Fruit fly (Drosophila melanogaster): ENCODE data around the gene CG42367.
A peak's percentile ranks its signal among the peaks of the same experiment; 100 is the strongest.

dm6 chr2L:9963603-9964042 is 33.2 kb downstream of the CG42367 start, which contains the start of gene CG5850:
- TF ChIP-seq pan (optimal IDR thresholded peaks at IDR 0.05): no peak
- TF ChIP-seq CG9705 (GFP tag; optimal IDR thresholded peaks at IDR 0.05): no peak
- no peak for TF ChIP-seq CrebA (GFP tag; optimal IDR thresholded peaks at IDR 0.05; ENCODE audit: borderline replicate concordance)
- TF ChIP-seq Mio (GFP tag; optimal IDR thresholded peaks at IDR 0.05): no peak
- TF ChIP-seq HLH106 (tag; optimal IDR thresholded peaks at IDR 0.05): peak; percentile 24
- TF ChIP-seq sv (GFP tag; optimal IDR thresholded peaks at IDR 0.05): no peak
- TF ChIP-seq psq (GFP tag; optimal IDR thresholded peaks at IDR 0.05): no peak
- no peak for TF ChIP-seq h (GFP tag; optimal IDR thresholded peaks at IDR 0.05)
- no peak for TF ChIP-seq brk (GFP tag; optimal IDR thresholded peaks at IDR 0.05)
- TF ChIP-seq sage (GFP tag; optimal IDR thresholded peaks at IDR 0.05): no peak

Data from whole organism, wandering third instar larva.